Worm (Caenorhabditis elegans) whole organism, L1 larva: ENCODE results near the gene pxf-1.
A peak's percentile ranks its signal among the peaks of the same experiment; 100 is the strongest.

Source experiments
- F16B12.6 ChIP-seq: fragments of 150-350 bp; optimal IDR thresholded peaks from 2 replicates; lab custom pipeline; 2014; ENCODE audit warnings: missing biosample characterization, missing genetic modification characterization
- aha-1 ChIP-seq: fragments of 150-350 bp; optimal IDR thresholded peaks from 2 replicates; lab custom pipeline; 2014; ENCODE audit warnings: missing biosample characterization, missing genetic modification characterization
- alr-1 ChIP-seq: fragments of 200-800 bp; sonication (Bioruptor generic); optimal IDR thresholded peaks from 2 replicates; lab custom pipeline; 2018; ENCODE audit warnings: borderline replicate concordance, mild to moderate bottlenecking, missing genetic modification characterization, missing compliant biosample characterization
- ama-1 ChIP-seq: fragments of 150-350 bp; optimal IDR thresholded peaks from 2 replicates; lab custom pipeline; 2014
- blmp-1 ChIP-seq: fragments of 150-350 bp; optimal IDR thresholded peaks from 2 replicates; lab custom pipeline; 2014; ENCODE audit warnings: missing biosample characterization, missing genetic modification characterization
- efl-1 ChIP-seq, 4 experiments: fragments of 150-350 bp; optimal IDR thresholded peaks in 3 of 4; peaks in 1 of 4; 1 replicate in 1 of 4; 2 replicates in 3 of 4; lab custom pipeline; 2014; ENCODE audit warnings: missing biosample characterization in 2 of 4, missing genetic modification characterization in 2 of 4, missing genetic modification reagents in 2 of 4
- egl-13 ChIP-seq: sonication (generic microtip); optimal IDR thresholded peaks from 2 replicates; lab custom pipeline; 2016; ENCODE audit warnings: missing genotype, missing genetic modification reagents, missing genetic modification characterization, missing compliant biosample characterization
- elt-2 ChIP-seq: sonication (generic microtip); optimal IDR thresholded peaks from 2 replicates; lab custom pipeline; 2016; ENCODE audit warnings: missing genetic modification characterization, mild to moderate bottlenecking, inconsistent platforms, missing compliant biosample characterization, missing genetic modification reagents
- elt-3 ChIP-seq, 6 experiments: fragments of 150-350 bp in 1 of 6; sonication (generic microtip); optimal IDR thresholded peaks; 2 replicates each; lab custom pipeline; 2017 to 2018; ENCODE audit warnings: missing biosample characterization in 6 of 6, missing genetic modification characterization in 6 of 6, inconsistent platforms in 1 of 6
- ets-5 ChIP-seq: fragments of 200-800 bp; sonication (Bioruptor generic); IDR thresholded peaks from 2 replicates; pipeline ENCODE4 v1.3.6; 2022; ENCODE audit warnings: missing genetic modification characterization, missing compliant biosample characterization
- fkh-10 ChIP-seq: sonication (generic microtip); optimal IDR thresholded peaks from 2 replicates; lab custom pipeline; 2017; ENCODE audit warnings: missing biosample characterization, missing genetic modification reagents, missing genetic modification characterization
- hlh-17 ChIP-seq: fragments of 200-800 bp; sonication (Bioruptor generic); optimal IDR thresholded peaks from 2 replicates; lab custom pipeline; 2018; ENCODE audit warnings: missing genetic modification characterization, mild to moderate bottlenecking, missing compliant biosample characterization, moderate library complexity, borderline replicate concordance
- hlh-4 ChIP-seq: sonication (generic microtip); optimal IDR thresholded peaks from 2 replicates; lab custom pipeline; 2016; ENCODE audit warnings: mild to moderate bottlenecking, missing genetic modification characterization, missing compliant biosample characterization
- irx-1 ChIP-seq: sonication (generic microtip); optimal IDR thresholded peaks from 2 replicates; lab custom pipeline; 2016; ENCODE audit warnings: missing genetic modification characterization, missing compliant biosample characterization
- isw-1 ChIP-seq: fragments of 200-800 bp; sonication (Bioruptor generic); IDR thresholded peaks from 2 replicates; pipeline ENCODE4 v1.3.6; 2022; ENCODE audit warnings: missing genetic modification characterization, missing compliant biosample characterization
- jun-1 ChIP-seq: fragments of 150-350 bp; optimal IDR thresholded peaks from 2 replicates; lab custom pipeline; 2014; ENCODE audit warnings: missing biosample characterization, missing genetic modification reagents, missing genetic modification characterization
- lin-13 ChIP-seq: fragments of 150-350 bp; optimal IDR thresholded peaks from 2 replicates; lab custom pipeline; 2014; ENCODE audit warnings: missing biosample characterization, missing genetic modification reagents, missing genetic modification characterization
- lin-14 ChIP-seq: fragments of 200-800 bp; sonication (Bioruptor generic); optimal IDR thresholded peaks from 2 replicates; lab custom pipeline; 2018; ENCODE audit warnings: mild to moderate bottlenecking, missing genetic modification characterization, moderate library complexity, missing compliant biosample characterization
- lin-15B ChIP-seq: fragments of 150-350 bp; sonication (generic microtip); optimal IDR thresholded peaks from 3 replicates; lab custom pipeline; 2014; ENCODE audit warnings: missing biosample characterization, missing genetic modification characterization
- lir-3 ChIP-seq: sonication (generic microtip); optimal IDR thresholded peaks from 2 replicates; lab custom pipeline; 2016; ENCODE audit warnings: mild to moderate bottlenecking, missing genetic modification characterization, moderate library complexity, missing compliant biosample characterization; ENCODE audit not compliant: poor library complexity
- mep-1 ChIP-seq: fragments of 150-350 bp; optimal IDR thresholded peaks from 2 replicates; lab custom pipeline; 2014; ENCODE audit warnings: missing biosample characterization, missing genetic modification characterization
- nhr-11 ChIP-seq: fragments of 150-350 bp; optimal IDR thresholded peaks from 2 replicates; lab custom pipeline; 2014; ENCODE audit warnings: missing biosample characterization, missing genetic modification characterization
- nhr-19 ChIP-seq: fragments of 200-800 bp; sonication (Bioruptor generic); conservative IDR thresholded peaks from 2 replicates; pipeline ENCODE4 v1.3.6; 2022; ENCODE audit warnings: missing genetic modification characterization, missing compliant biosample characterization
- nhr-20 ChIP-seq: sonication (generic microtip); optimal IDR thresholded peaks from 2 replicates; lab custom pipeline; 2016; ENCODE audit warnings: mild to moderate bottlenecking, missing genetic modification characterization, missing compliant biosample characterization
- nhr-237 ChIP-seq: fragments of 150-350 bp; optimal IDR thresholded peaks from 2 replicates; lab custom pipeline; 2014; ENCODE audit warnings: missing biosample characterization, missing genetic modification characterization
- nhr-47 ChIP-seq: sonication (generic microtip); optimal IDR thresholded peaks from 2 replicates; lab custom pipeline; 2016; ENCODE audit warnings: mild to moderate bottlenecking, missing genetic modification characterization, moderate library complexity, missing compliant biosample characterization
- nhr-71 ChIP-seq: sonication (generic microtip); optimal IDR thresholded peaks from 2 replicates; lab custom pipeline; 2016; ENCODE audit warnings: mild to moderate bottlenecking, missing genetic modification characterization, moderate library complexity, missing compliant biosample characterization
- nhr-90 ChIP-seq: sonication (generic microtip); optimal IDR thresholded peaks from 2 replicates; lab custom pipeline; 2016; ENCODE audit warnings: mild to moderate bottlenecking, missing genetic modification characterization, missing compliant biosample characterization; ENCODE audit not compliant: poor library complexity
- pqm-1 ChIP-seq: sonication (generic microtip); optimal IDR thresholded peaks from 3 replicates; lab custom pipeline; 2017; ENCODE audit warnings: missing biosample characterization, missing genetic modification characterization
- skn-1 ChIP-seq: fragments of 150-350 bp; optimal IDR thresholded peaks from 2 replicates; lab custom pipeline; 2014; ENCODE audit warnings: missing biosample characterization, missing genetic modification characterization
- snu-23 ChIP-seq: sonication (generic microtip); optimal IDR thresholded peaks from 2 replicates; lab custom pipeline; 2016; ENCODE audit warnings: missing genetic modification characterization, missing compliant biosample characterization
- sox-4 ChIP-seq: sonication (generic microtip); optimal IDR thresholded peaks from 2 replicates; lab custom pipeline; 2016; ENCODE audit warnings: missing genetic modification characterization, missing compliant biosample characterization
- tlp-1 ChIP-seq: fragments of 150-350 bp; optimal IDR thresholded peaks from 2 replicates; lab custom pipeline; 2014; ENCODE audit warnings: missing biosample characterization, missing genetic modification characterization
- unc-30 ChIP-seq: sonication (generic microtip); optimal IDR thresholded peaks from 2 replicates; lab custom pipeline; 2017; ENCODE audit warnings: missing biosample characterization, missing genetic modification characterization
- unc-86 ChIP-seq: sonication (generic microtip); optimal IDR thresholded peaks from 2 replicates; lab custom pipeline; 2016; ENCODE audit warnings: missing genetic modification characterization, missing compliant biosample characterization
- unc-98 ChIP-seq: fragments of 200-800 bp; sonication (Bioruptor generic); IDR thresholded peaks from 2 replicates; pipeline ENCODE4 v1.3.6; 2022; ENCODE audit warnings: missing genetic modification characterization, missing compliant biosample characterization
- vab-15 ChIP-seq: sonication (generic microtip); optimal IDR thresholded peaks from 2 replicates; lab custom pipeline; 2017; ENCODE audit warnings: missing genotype, mild to moderate bottlenecking, missing genetic modification characterization, missing compliant biosample characterization
- zip-4 ChIP-seq: fragments of 200-800 bp; sonication (Bioruptor generic); optimal IDR thresholded peaks from 2 replicates; lab custom pipeline; 2018; ENCODE audit warnings: mild to moderate bottlenecking, missing genetic modification characterization, moderate library complexity, missing compliant biosample characterization
- ztf-11 ChIP-seq, 2 experiments: sonication (generic microtip); optimal IDR thresholded peaks; 2 replicates each; lab custom pipeline; 2016 to 2017; ENCODE audit warnings: missing genetic modification characterization in 2 of 2, missing biosample characterization in 1 of 2, missing compliant biosample characterization in 1 of 2
- ztf-4 ChIP-seq: fragments of 150-350 bp; optimal IDR thresholded peaks from 2 replicates; lab custom pipeline; 2014; ENCODE audit warnings: missing biosample characterization, missing genetic modification characterization

Gene pxf-1

DNA sequence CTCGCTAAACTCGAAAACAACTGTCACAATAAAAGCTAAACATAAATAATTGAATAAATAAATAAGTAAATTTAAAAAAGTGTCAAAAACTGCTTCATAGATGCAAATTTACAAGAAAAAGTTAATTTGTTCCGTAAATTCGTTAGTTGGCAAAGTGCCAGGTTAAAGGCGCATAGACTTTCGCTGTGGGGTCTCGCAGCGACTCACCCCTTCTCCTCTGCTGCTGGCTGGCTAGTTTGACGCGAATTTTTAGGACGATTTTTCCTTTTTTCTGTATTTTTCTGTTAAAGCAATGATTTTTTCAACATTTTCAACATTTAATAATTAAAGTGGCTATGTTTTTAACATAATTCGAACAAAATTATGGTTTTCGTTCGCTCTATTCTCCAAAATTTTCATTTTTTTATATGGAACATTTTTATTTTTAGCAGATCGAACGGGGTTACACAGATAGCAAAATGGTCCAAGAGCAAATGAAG lies 2.1 kb upstream of the pxf-1 start, which contains the start of gene rack-1 (continued):
- no peak for TF ChIP-seq unc-98
- no peak for TF ChIP-seq lin-13 (GFP tag; lab: Kevin White, UChicago)
- TF ChIP-seq irx-1 (tag; lab: Kevin White, UChicago), result peak; percentile 17
- no peak for TF ChIP-seq unc-86 (tag; lab: Kevin White, UChicago)
- no peak for TF ChIP-seq vab-15 (tag; lab: Kevin White, UChicago)
- TF ChIP-seq lin-14 (GFP tag; lab: Kevin White, UChicago), result peak; percentile 71
- TF ChIP-seq nhr-237 (tag; lab: Kevin White, UChicago), result no peak
- peak in 1 of 6 experiments; percentile 51 for TF ChIP-seq elt-3 (tag; optimal IDR thresholded peaks at IDR 0.05; lab: Kevin White, UChicago)
- TF ChIP-seq F16B12.6 (tag; lab: Kevin White, UChicago), result peak; percentile 39
- no peak for TF ChIP-seq pqm-1 (tag; lab: Kevin White, UChicago)
- no peak for TF ChIP-seq ama-1 (lab: Kevin White, UChicago)
- peak; percentile 59 for TF ChIP-seq nhr-47
- TF ChIP-seq zip-4 (GFP tag; lab: Kevin White, UChicago), result no peak
- no peak for TF ChIP-seq ztf-11 (tag; optimal IDR thresholded peaks at IDR 0.05; lab: Kevin White, UChicago)
- peak; percentile 74 for TF ChIP-seq nhr-71 (tag; lab: Kevin White, UChicago)
- no peak for TF ChIP-seq alr-1 (tag; lab: Kevin White, UChicago)
- no peak for TF ChIP-seq ztf-4 (tag; lab: Kevin White, UChicago)
- TF ChIP-seq hlh-17 (GFP tag; lab: Kevin White, UChicago), result no peak
- TF ChIP-seq fkh-10, result no peak
- no peak for TF ChIP-seq hlh-4 (tag; lab: Kevin White, UChicago)
- TF ChIP-seq skn-1 (tag; lab: Kevin White, UChicago), result peak; percentile 26
- TF ChIP-seq lin-15B (tag; lab: Kevin White, UChicago), result peak; percentile 31
- no peak for TF ChIP-seq aha-1 (tag; lab: Kevin White, UChicago)
- TF ChIP-seq jun-1, result peak; percentile 41
- peak; percentile 31 for TF ChIP-seq nhr-90 (tag; lab: Kevin White, UChicago)
- no peak for TF ChIP-seq ets-5
- no peak for TF ChIP-seq nhr-11
- no peak for TF ChIP-seq egl-13 (tag; lab: Kevin White, UChicago)
- no peak for TF ChIP-seq tlp-1 (tag; lab: Kevin White, UChicago)
- TF ChIP-seq unc-30 (tag; lab: Kevin White, UChicago), result no peak
- no peak for TF ChIP-seq lir-3

DNA sequence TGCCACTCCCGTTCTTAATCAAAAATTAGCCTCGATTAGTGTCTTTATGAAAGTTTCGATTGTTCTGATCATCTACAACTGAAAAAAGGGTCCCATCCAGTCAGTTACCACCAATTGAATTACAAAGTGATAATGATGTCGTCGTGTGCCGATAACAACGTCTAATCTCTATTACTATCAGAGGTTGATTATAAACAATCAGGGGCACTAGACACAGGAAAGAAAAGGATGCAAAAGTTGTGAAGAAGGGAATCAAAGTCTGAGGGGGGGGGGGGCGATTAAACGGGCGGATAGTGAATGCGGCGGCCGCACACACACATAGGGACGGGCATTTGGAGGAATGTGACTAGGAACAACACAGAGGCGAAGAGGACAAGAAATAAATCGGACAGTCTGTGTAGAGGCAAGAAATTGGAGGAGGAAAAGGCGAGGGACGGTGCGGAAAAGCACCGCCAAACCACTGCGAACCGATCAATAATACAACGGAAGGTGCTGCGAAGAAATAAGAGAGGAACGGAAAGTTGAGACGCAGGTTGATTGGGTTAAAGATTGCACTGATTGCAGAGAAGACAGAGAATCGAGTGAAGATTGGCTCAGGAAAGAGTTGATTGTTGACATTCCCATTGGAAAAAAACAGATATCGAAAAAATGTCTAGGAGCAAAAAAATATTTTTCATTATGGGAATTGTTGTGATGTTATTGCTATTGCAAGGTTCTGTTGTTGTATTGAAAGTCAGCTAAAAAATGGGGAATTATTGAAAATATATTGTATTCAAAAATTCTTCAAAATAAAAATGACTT lies 991 bp upstream of the pxf-1 start:
- TF ChIP-seq nhr-19 (GFP tag; lab: Robert Waterston, UW), result peak; percentile 9; the same call in 1 of the 2 replicates
- peak in 2 of 6 experiments; percentile 0 to 8 for TF ChIP-seq elt-3 (tag; optimal IDR thresholded peaks at IDR 0.05; lab: Kevin White, UChicago)
- TF ChIP-seq mep-1, result peak; percentile 14
- TF ChIP-seq sox-4 (tag; lab: Kevin White, UChicago), result no peak
- peak; percentile 25 for TF ChIP-seq snu-23 (GFP tag; lab: Kevin White, UChicago)
- peak; percentile 14 for TF ChIP-seq nhr-71 (tag; lab: Kevin White, UChicago)
- no peak for TF ChIP-seq efl-1 (optimal IDR thresholded peaks at IDR 0.05; lab: Kevin White, UChicago)
- peak in 1 of 2 experiments; percentile 62 for TF ChIP-seq efl-1 (GFP tag; optimal IDR thresholded peaks at IDR 0.05 in 1 of 2; lab: Kevin White, UChicago)
- TF ChIP-seq nhr-47, result peak; percentile 0
- peak; percentile 73 for TF ChIP-seq lin-14 (GFP tag; lab: Kevin White, UChicago)
- peak; percentile 33 for TF ChIP-seq nhr-90 (tag; lab: Kevin White, UChicago)
- TF ChIP-seq isw-1 (GFP tag; lab: Robert Waterston, UW), result no peak
- peak; percentile 19 for TF ChIP-seq nhr-20 (tag; lab: Kevin White, UChicago)
- peak; percentile 74 for TF ChIP-seq blmp-1 (tag; lab: Kevin White, UChicago)
- TF ChIP-seq irx-1 (tag; lab: Kevin White, UChicago), result no peak
- TF ChIP-seq elt-2, result peak; percentile 45
